Fruit fly (Drosophila melanogaster) S2 (cell line): Measurements from ENCODE around the gene Fkbp39.

Experiments used
- CG8478 ChIP-seq: fragments of >200 bp; optimal IDR thresholded peaks from 2 replicates; lab custom pipeline; 2018
- CTCF ChIP-seq, 2 experiments: fragments of >200 bp; optimal IDR thresholded peaks; 2 replicates each; lab custom pipeline; 2018

DNA sequence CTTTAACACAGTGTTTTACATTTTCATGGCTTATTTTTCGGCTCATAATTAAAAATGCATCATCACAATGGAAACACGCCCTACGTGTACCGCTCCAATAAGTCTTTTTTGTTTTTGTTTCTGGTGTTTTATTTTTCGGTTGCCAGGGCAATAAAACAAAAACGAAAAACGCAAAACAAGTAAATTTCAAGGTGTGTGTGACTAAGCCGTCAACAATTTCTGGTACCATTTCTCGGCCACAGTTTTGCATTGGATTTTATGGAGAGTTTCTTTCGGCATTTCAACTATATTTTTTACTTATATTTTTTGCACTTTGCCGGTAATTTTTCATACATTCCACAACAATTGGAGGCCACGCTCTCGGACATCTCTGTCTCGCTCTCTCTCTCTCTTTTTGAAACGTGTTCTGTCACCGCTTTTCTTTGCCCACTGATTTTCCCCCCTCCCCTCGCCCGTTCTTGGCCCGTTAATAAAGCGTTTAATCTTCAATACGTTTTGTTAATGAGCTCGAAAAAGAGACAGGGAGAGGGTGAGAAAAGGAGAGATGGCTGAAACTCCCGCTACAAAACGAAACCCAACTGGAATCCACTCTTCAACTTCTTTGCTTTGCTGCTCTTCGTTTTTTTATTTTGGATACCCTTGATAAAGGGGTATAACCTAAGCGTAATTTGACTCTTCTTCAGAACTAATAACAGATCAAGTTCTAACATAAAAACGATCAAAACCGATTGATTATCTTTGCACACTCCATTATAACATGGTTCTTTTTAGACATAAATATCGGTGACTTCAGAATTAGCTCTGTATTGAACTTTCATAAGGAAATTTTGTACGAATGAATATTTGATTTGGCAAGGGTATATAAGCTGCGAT lies 39.7 kb downstream of the Fkbp39 start:
- no peak for TF ChIP-seq CTCF (optimal IDR thresholded peaks at IDR 0.05; lab: Kevin White, UChicago)
- TF ChIP-seq CG8478, result no peak
